Fruit fly (Drosophila melanogaster): ENCODE data around the gene CG9016.

dm6 chr2L:5948775-5949526, 25.5 kb upstream of the CG9016 start, which contains the start of gene CG9044:
- no peak for TF ChIP-seq psq (optimal IDR thresholded peaks at IDR 0.05)
- no peak for TF ChIP-seq Myc (optimal IDR thresholded peaks at IDR 0.05)
